Worm (Caenorhabditis elegans) whole organism, L4 larva: Measurements from ENCODE around the gene srh-239.
A peak's percentile ranks its signal among the peaks of the same experiment; 100 is the strongest.

Experiments
- F26F4.8 ChIP-seq: fragments of 200-800 bp; sonication (Bioruptor generic); conservative IDR thresholded peaks from 2 replicates; pipeline ENCODE4 v1.3.6; 2022; ENCODE audit warnings: missing genetic modification characterization, missing compliant biosample characterization
- F37D6.2 ChIP-seq: sonication (generic microtip); optimal IDR thresholded peaks from 2 replicates; lab custom pipeline; 2016; ENCODE audit warnings: mild to moderate bottlenecking, missing genetic modification characterization, missing compliant biosample characterization
- F49E8.2 ChIP-seq: sonication (generic microtip); optimal IDR thresholded peaks from 2 replicates; lab custom pipeline; 2016; ENCODE audit warnings: missing compliant biosample characterization, mild to moderate bottlenecking, missing genetic modification characterization, borderline replicate concordance
- R02D3.7 ChIP-seq: fragments of 150-350 bp; sonication (generic microtip); optimal IDR thresholded peaks from 3 replicates; lab custom pipeline; 2014; ENCODE audit warnings: missing biosample characterization, missing genetic modification characterization
- T26A8.4 ChIP-seq: fragments of 200-800 bp; sonication (Bioruptor generic); IDR thresholded peaks from 2 replicates; pipeline ENCODE4 v1.3.6; 2022; ENCODE audit warnings: missing genetic modification characterization, missing compliant biosample characterization
- Y75B8A.6 ChIP-seq: fragments of 200-800 bp; sonication (Bioruptor generic); IDR thresholded peaks from 2 replicates; pipeline ENCODE4 v1.3.6; 2022; ENCODE audit warnings: missing genetic modification reagents, missing genetic modification characterization, missing compliant biosample characterization
- arid-1 ChIP-seq: fragments of 200-800 bp; sonication (Bioruptor generic); conservative IDR thresholded peaks from 2 replicates; pipeline ENCODE4 v1.3.6; 2022; ENCODE audit warnings: missing genetic modification reagents, missing genetic modification characterization, missing compliant biosample characterization
- attf-4 ChIP-seq: sonication (generic microtip); optimal IDR thresholded peaks from 3 replicates; lab custom pipeline; 2017; ENCODE audit warnings: missing biosample characterization, missing genetic modification characterization
- ceh-20 ChIP-seq: fragments of 200-800 bp; sonication (Bioruptor generic); IDR thresholded peaks from 2 replicates; pipeline ENCODE4 v1.3.6; 2022; ENCODE audit warnings: missing genetic modification reagents, missing genetic modification characterization, missing compliant biosample characterization
- ceh-44 ChIP-seq: fragments of 200-800 bp; sonication (Bioruptor generic); IDR thresholded peaks from 2 replicates; pipeline ENCODE4 v1.3.6; 2022; ENCODE audit warnings: missing genetic modification reagents, missing genetic modification characterization, missing compliant biosample characterization
- ceh-62 ChIP-seq: sonication (generic microtip); optimal IDR thresholded peaks from 2 replicates; lab custom pipeline; 2017; ENCODE audit warnings: missing biosample characterization, missing genetic modification characterization
- ceh-82 ChIP-seq: sonication (generic microtip); optimal IDR thresholded peaks from 2 replicates; lab custom pipeline; 2017; ENCODE audit warnings: missing biosample characterization, missing genetic modification characterization
- ces-1 ChIP-seq: fragments of 150-350 bp; sonication (generic microtip); optimal IDR thresholded peaks from 4 replicates; lab custom pipeline; 2014; ENCODE audit warnings: missing biosample characterization, missing genetic modification reagents, missing genetic modification characterization
- cey-2 ChIP-seq: sonication (generic microtip); optimal IDR thresholded peaks from 3 replicates; lab custom pipeline; 2017; ENCODE audit warnings: missing genetic modification characterization, mild to moderate bottlenecking, missing compliant biosample characterization, antibody characterized with exemption, borderline replicate concordance; ENCODE audit not compliant: insufficient read depth
- ctbp-1 ChIP-seq: fragments of 200-800 bp; sonication (Bioruptor generic); IDR thresholded peaks from 2 replicates; pipeline ENCODE4 v1.3.6; 2022; ENCODE audit warnings: missing genetic modification reagents, missing genetic modification characterization, missing compliant biosample characterization
- daf-12 ChIP-seq: fragments of 150-350 bp; optimal IDR thresholded peaks from 2 replicates; lab custom pipeline; 2014; ENCODE audit warnings: missing biosample characterization, missing genetic modification reagents, missing genetic modification characterization
- daf-19 ChIP-seq: fragments of 200-800 bp; sonication (Bioruptor generic); conservative IDR thresholded peaks from 2 replicates; pipeline ENCODE4 v1.3.6; 2022; ENCODE audit warnings: missing genetic modification characterization, missing compliant biosample characterization
- dmd-8 ChIP-seq: fragments of 200-800 bp; sonication (Bioruptor generic); IDR thresholded peaks from 2 replicates; pipeline ENCODE4 v1.3.6; 2022; ENCODE audit warnings: missing genetic modification characterization, missing compliant biosample characterization
- dmd-9 ChIP-seq: fragments of 200-800 bp; sonication (Bioruptor generic); IDR thresholded peaks from 2 replicates; pipeline ENCODE4 v1.3.6; 2022; ENCODE audit warnings: missing genetic modification reagents, missing genetic modification characterization, missing compliant biosample characterization
- dpl-1 ChIP-seq: fragments of 150-350 bp; optimal IDR thresholded peaks from 2 replicates; lab custom pipeline; 2014; ENCODE audit warnings: missing biosample characterization, missing genetic modification reagents, missing genetic modification characterization
- duxl-1 ChIP-seq: sonication (generic microtip); optimal IDR thresholded peaks from 2 replicates; lab custom pipeline; 2016; ENCODE audit warnings: mild to moderate bottlenecking, missing genetic modification characterization, moderate library complexity, missing compliant biosample characterization; ENCODE audit not compliant: poor library complexity
- fkh-10 ChIP-seq: fragments of 150-350 bp; optimal IDR thresholded peaks from 2 replicates; lab custom pipeline; 2014; ENCODE audit warnings: missing biosample characterization, missing genetic modification reagents, missing genetic modification characterization
- hif-1 ChIP-seq, 2 experiments: sonication (generic microtip); optimal IDR thresholded peaks; 2 replicates each; lab custom pipeline; 2016 to 2017; ENCODE audit warnings: missing compliant biosample characterization in 2 of 2, missing genetic modification characterization in 2 of 2, missing genetic modification reagents in 2 of 2, missing genotype in 2 of 2, mild to moderate bottlenecking in 1 of 2
- jun-1 ChIP-seq: fragments of 150-350 bp; optimal IDR thresholded peaks from 2 replicates; lab custom pipeline; 2014; ENCODE audit warnings: missing biosample characterization, missing genetic modification reagents, missing genetic modification characterization
- lin-1 ChIP-seq: fragments of 200-800 bp; sonication (Bioruptor generic); IDR thresholded peaks from 2 replicates; pipeline ENCODE4 v1.3.6; 2022; ENCODE audit warnings: missing genetic modification reagents, missing genetic modification characterization, missing compliant biosample characterization
- lin-13 ChIP-seq: fragments of 150-350 bp; optimal IDR thresholded peaks from 2 replicates; lab custom pipeline; 2014; ENCODE audit warnings: missing biosample characterization, missing genetic modification reagents, missing genetic modification characterization
- lin-29 ChIP-seq: fragments of 200-800 bp; sonication (Bioruptor generic); IDR thresholded peaks from 2 replicates; pipeline ENCODE4 v1.3.6; 2022; ENCODE audit warnings: missing genetic modification reagents, missing genetic modification characterization, missing compliant biosample characterization
- lin-38 ChIP-seq: fragments of 200-800 bp; sonication (Bioruptor generic); IDR thresholded peaks from 2 replicates; pipeline ENCODE4 v1.3.6; 2022; ENCODE audit warnings: missing genetic modification reagents, missing genetic modification characterization, missing compliant biosample characterization
- lir-3 ChIP-seq: sonication (generic microtip); optimal IDR thresholded peaks from 2 replicates; lab custom pipeline; 2016; ENCODE audit warnings: mild to moderate bottlenecking, missing genetic modification characterization, missing compliant biosample characterization
- lsy-2 ChIP-seq, 2 experiments: fragments of 150-350 bp in 1 of 2; sonication (generic microtip) in 1 of 2; optimal IDR thresholded peaks; 2 replicates each; lab custom pipeline; 2014 to 2017; ENCODE audit warnings: missing biosample characterization in 2 of 2, missing genetic modification characterization in 2 of 2
- madf-5 ChIP-seq, 2 experiments: fragments of 200-800 bp; sonication (Bioruptor generic); IDR thresholded peaks; 2 replicates each; pipeline ENCODE4 v1.3.6; 2022; ENCODE audit warnings: missing compliant biosample characterization in 2 of 2, missing genetic modification characterization in 2 of 2
- madf-9 ChIP-seq: fragments of 200-800 bp; sonication (Bioruptor generic); conservative IDR thresholded peaks from 2 replicates; pipeline ENCODE4 v1.3.6; 2022; ENCODE audit warnings: missing genetic modification reagents, missing genetic modification characterization, missing compliant biosample characterization
- mxl-3 ChIP-seq: fragments of 200-800 bp; sonication (Bioruptor generic); optimal IDR thresholded peaks from 2 replicates; lab custom pipeline; 2018; ENCODE audit warnings: mild to moderate bottlenecking, missing genetic modification characterization, missing compliant biosample characterization
- nhr-41 ChIP-seq: fragments of 200-800 bp; sonication (Bioruptor generic); IDR thresholded peaks from 2 replicates; pipeline ENCODE4 v1.3.6; 2022; ENCODE audit warnings: missing genetic modification reagents, missing genetic modification characterization, missing compliant biosample characterization
- nhr-42 ChIP-seq: fragments of 200-800 bp; sonication (Bioruptor generic); IDR thresholded peaks from 2 replicates; pipeline ENCODE4 v1.3.6; 2022; ENCODE audit warnings: missing genetic modification characterization, missing compliant biosample characterization
- nhr-6 ChIP-seq: fragments of 150-350 bp; optimal IDR thresholded peaks from 2 replicates; lab custom pipeline; 2014; ENCODE audit warnings: missing biosample characterization, missing genetic modification characterization
- nhr-76 ChIP-seq: fragments of 150-350 bp; optimal IDR thresholded peaks from 2 replicates; lab custom pipeline; 2014; ENCODE audit warnings: missing biosample characterization, missing genetic modification characterization
- pha-4 ChIP-seq, 2 experiments: fragments of 150-350 bp in 1 of 2; fragments of 200-800 bp in 1 of 2; sonication (Bioruptor generic) in 1 of 2; IDR thresholded peaks in 1 of 2; optimal IDR thresholded peaks in 1 of 2; 2 replicates each; pipeline versions ENCODE4 v1.3.6 to Lab custom; 2014 to 2022; ENCODE audit warnings: missing genetic modification characterization in 2 of 2, missing genetic modification reagents in 2 of 2, missing biosample characterization in 1 of 2, missing compliant biosample characterization in 1 of 2
- pqm-1 ChIP-seq: sonication (generic microtip); optimal IDR thresholded peaks from 2 replicates; lab custom pipeline; 2017; ENCODE audit warnings: missing biosample characterization, missing genetic modification characterization
- rbr-2 ChIP-seq: sonication (generic microtip); optimal IDR thresholded peaks from 2 replicates; lab custom pipeline; 2016; ENCODE audit warnings: missing genotype, missing genetic modification characterization, missing compliant biosample characterization
- sdz-12 ChIP-seq: fragments of 200-800 bp; sonication (Bioruptor generic); optimal IDR thresholded peaks from 2 replicates; lab custom pipeline; 2018; ENCODE audit warnings: mild to moderate bottlenecking, missing genetic modification characterization, missing compliant biosample characterization
- set-16 ChIP-seq: fragments of 200-800 bp; sonication (Bioruptor generic); IDR thresholded peaks from 2 replicates; pipeline ENCODE4 v1.3.6; 2022; ENCODE audit warnings: missing genetic modification reagents, missing genetic modification characterization, missing compliant biosample characterization
- snpc-1.2 ChIP-seq: fragments of 200-800 bp; sonication (Bioruptor generic); IDR thresholded peaks from 2 replicates; pipeline ENCODE4 v1.3.6; 2022; ENCODE audit warnings: missing genetic modification reagents, missing genetic modification characterization, missing compliant biosample characterization
- spr-1 ChIP-seq: sonication (generic microtip); optimal IDR thresholded peaks from 2 replicates; lab custom pipeline; 2016; ENCODE audit warnings: mild to moderate bottlenecking, missing genetic modification characterization, missing compliant biosample characterization
- spr-3 ChIP-seq: fragments of 200-800 bp; sonication (Bioruptor generic); optimal IDR thresholded peaks from 2 replicates; lab custom pipeline; 2018; ENCODE audit warnings: mild to moderate bottlenecking, missing genetic modification characterization, missing compliant biosample characterization
- zag-1 ChIP-seq: fragments of 150-350 bp; optimal IDR thresholded peaks from 2 replicates; lab custom pipeline; 2014; ENCODE audit warnings: missing biosample characterization, missing genetic modification characterization
- zfp-2 ChIP-seq: sonication (generic microtip); optimal IDR thresholded peaks from 2 replicates; lab custom pipeline; 2016; ENCODE audit warnings: mild to moderate bottlenecking, missing genetic modification characterization, missing compliant biosample characterization
- zfp-3 ChIP-seq: fragments of 200-800 bp; sonication (Bioruptor generic); conservative IDR thresholded peaks from 2 replicates; pipeline ENCODE4 v1.3.6; 2022; ENCODE audit warnings: missing genetic modification reagents, missing genetic modification characterization, missing compliant biosample characterization
- zip-2 ChIP-seq: fragments of 150-350 bp; optimal IDR thresholded peaks from 2 replicates; lab custom pipeline; 2014; ENCODE audit warnings: missing biosample characterization, missing genetic modification characterization

Gene srh-239

DNA sequence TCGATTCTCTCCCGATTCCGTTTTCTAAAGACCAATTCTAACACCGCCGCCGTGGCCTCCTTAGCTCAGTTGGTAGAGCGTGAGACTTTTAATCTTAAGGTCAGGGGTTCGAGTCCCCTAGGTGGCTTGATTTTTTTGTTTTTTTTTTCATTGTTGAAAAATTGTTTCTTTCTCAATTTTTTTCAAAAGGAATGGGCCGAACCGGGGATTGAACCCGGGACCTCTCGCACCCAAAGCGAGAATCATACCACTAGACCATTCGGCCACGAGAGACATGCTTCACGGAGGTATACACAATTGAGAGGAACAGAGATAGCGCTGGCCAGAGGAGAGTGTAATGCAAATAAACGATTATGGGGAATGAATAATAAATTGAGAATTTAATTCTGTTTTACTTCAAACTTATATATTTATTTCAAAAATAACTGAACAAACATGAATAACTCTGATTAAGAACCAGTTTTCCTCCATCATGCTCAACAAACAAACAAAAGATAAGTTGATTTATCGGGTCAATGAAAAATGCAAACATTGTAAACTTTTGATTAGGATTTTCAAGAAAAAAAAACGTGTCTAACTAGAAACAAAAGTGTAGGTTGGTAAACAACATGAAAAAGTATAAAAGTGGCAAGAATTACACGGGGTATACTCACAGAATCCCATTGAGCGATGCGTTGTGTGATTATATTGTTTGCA is 19.6 kb downstream of the srh-239 start, which contains the start of gene pqn-71 (continued):
- TF ChIP-seq zag-1: no peak
- peak; percentile 97 for TF ChIP-seq F26F4.8 (GFP tag; lab: Robert Waterston, UW)
- peak; percentile 92 for TF ChIP-seq lin-1 (GFP tag; lab: Robert Waterston, UW)
- TF ChIP-seq attf-4: peak; percentile 26
- peak; percentile 66 for TF ChIP-seq dpl-1 (GFP tag; lab: Kevin White, UChicago)
- peak; percentile 83 for TF ChIP-seq F37D6.2 (tag; lab: Kevin White, UChicago)
- peak; percentile 93 for TF ChIP-seq lin-29 (GFP tag; lab: Robert Waterston, UW)
- TF ChIP-seq zip-2 (tag; lab: Kevin White, UChicago): peak; percentile 90
- peak; percentile 92 for TF ChIP-seq sdz-12 (GFP tag; lab: Kevin White, UChicago)
- TF ChIP-seq pha-4 (GFP tag; IDR thresholded peaks at IDR 0.05; lab: Robert Waterston, UW): no peak; the same call in none of the 2 replicates
- peak; percentile 53 for TF ChIP-seq pha-4 (tag; optimal IDR thresholded peaks at IDR 0.05; lab: Kevin White, UChicago)
- TF ChIP-seq rbr-2: peak; percentile 95
- TF ChIP-seq set-16 (GFP tag; lab: Robert Waterston, UW): peak; percentile 63; the same call in 1 of the 2 replicates
- peak; percentile 98 for TF ChIP-seq dmd-8 (GFP tag; lab: Robert Waterston, UW)
- peak; percentile 47 to 74 for TF ChIP-seq hif-1 (tag; optimal IDR thresholded peaks at IDR 0.05; lab: Kevin White, UChicago)
- peak; percentile 92 for TF ChIP-seq arid-1 (GFP tag; lab: Robert Waterston, UW)
- TF ChIP-seq nhr-76: peak; percentile 12
- peak; percentile 91 for TF ChIP-seq Y75B8A.6 (GFP tag; lab: Robert Waterston, UW)
- TF ChIP-seq mxl-3: peak; percentile 76
- TF ChIP-seq ceh-20 (GFP tag; lab: Robert Waterston, UW): peak; percentile 89
- peak; percentile 92 for TF ChIP-seq duxl-1
- peak; percentile 90 for TF ChIP-seq lir-3
- peak; percentile 75 for TF ChIP-seq jun-1 (tag; lab: Kevin White, UChicago)
- peak; percentile 79 for TF ChIP-seq zfp-2 (tag; lab: Kevin White, UChicago)
- TF ChIP-seq cey-2 (tag; lab: Kevin White, UChicago): peak; percentile 70
- no peak for TF ChIP-seq R02D3.7 (tag; lab: Kevin White, UChicago)
- peak; percentile 93 for TF ChIP-seq lin-13
- no peak for TF ChIP-seq pqm-1 (tag; lab: Kevin White, UChicago)
- TF ChIP-seq madf-5 (GFP tag; IDR thresholded peaks at IDR 0.05; lab: Robert Waterston, UW): peak; percentile 94 to 95
- TF ChIP-seq lsy-2 (tag; optimal IDR thresholded peaks at IDR 0.05; lab: Kevin White, UChicago): no peak
- TF ChIP-seq ces-1: peak; percentile 36
- TF ChIP-seq lin-38 (GFP tag; lab: Robert Waterston, UW): peak; percentile 89
- TF ChIP-seq F49E8.2 (tag; lab: Kevin White, UChicago): peak; percentile 91
- TF ChIP-seq T26A8.4 (GFP tag; lab: Robert Waterston, UW): peak; percentile 95
- TF ChIP-seq spr-1 (tag; lab: Kevin White, UChicago): peak; percentile 95
- TF ChIP-seq ceh-44 (GFP tag; lab: Robert Waterston, UW): peak; percentile 93
- peak; percentile 90 for TF ChIP-seq zfp-3
- peak; percentile 94 for TF ChIP-seq nhr-42
- TF ChIP-seq spr-3: peak; percentile 91
- TF ChIP-seq ceh-62: no peak
- peak; percentile 95 for TF ChIP-seq dmd-9
- peak; percentile 51 for TF ChIP-seq nhr-6 (tag; lab: Kevin White, UChicago)
- peak; percentile 82; the same call in 1 of the 2 replicates for TF ChIP-seq daf-19 (GFP tag; lab: Robert Waterston, UW)
- TF ChIP-seq ctbp-1 (GFP tag; lab: Robert Waterston, UW): peak; percentile 94
- peak; percentile 92 for TF ChIP-seq snpc-1.2
- TF ChIP-seq ceh-82 (tag; lab: Kevin White, UChicago): no peak
- TF ChIP-seq fkh-10 (GFP tag; lab: Kevin White, UChicago): peak; percentile 52
- TF ChIP-seq madf-9 (GFP tag; lab: Robert Waterston, UW): peak; percentile 94
- TF ChIP-seq nhr-41 (GFP tag; lab: Robert Waterston, UW): peak; percentile 91
- no peak for TF ChIP-seq daf-12 (tag; lab: Kevin White, UChicago)
